Fruit fly (Drosophila melanogaster): ENCODE data around the gene CG43760.
A peak's percentile ranks its signal among the peaks of the same experiment; 100 is the strongest.

The CG43760 gene

DNA sequence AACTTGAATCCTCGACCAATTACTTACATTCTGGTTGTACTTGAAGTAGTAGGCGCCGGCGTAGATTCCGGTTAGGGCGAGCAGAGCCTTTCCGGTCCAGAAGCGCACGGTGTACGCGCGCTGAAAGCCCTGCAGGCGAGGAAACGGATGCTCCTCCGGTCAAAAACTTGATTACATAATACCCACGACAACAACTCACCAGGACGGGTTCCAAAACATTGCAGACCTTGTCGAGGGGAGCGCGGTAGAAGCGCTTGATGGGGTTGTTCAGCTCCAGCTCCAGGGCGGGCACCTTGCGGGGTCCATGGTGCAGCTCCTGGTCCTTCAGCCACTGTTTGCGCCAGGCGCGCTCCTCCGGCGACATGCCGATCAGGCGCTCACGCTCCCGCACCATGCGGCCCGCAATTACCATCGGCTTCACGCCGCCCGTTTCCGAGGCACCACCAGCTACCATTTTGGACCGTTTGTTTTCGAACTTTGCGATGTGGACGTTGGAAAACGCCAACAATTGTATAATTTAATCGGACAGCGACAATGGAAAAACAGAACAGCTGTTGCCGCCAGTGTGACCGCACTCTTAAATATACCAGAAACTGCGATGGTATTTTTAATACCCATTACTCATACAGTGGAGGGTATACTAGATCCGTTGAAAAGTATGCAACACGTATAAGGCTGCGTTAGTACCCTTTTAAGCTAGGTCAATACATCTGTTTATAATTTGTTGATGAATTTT lies 26.0 kb downstream of the CG43760 start, which contains the start of gene ND-B17 (continued):
- TF ChIP-seq lz (GFP tag; optimal IDR thresholded peaks at IDR 0.05) (peak; percentile 40), fd59A (GFP tag; optimal IDR thresholded peaks at IDR 0.05) (no peak), CG32006 (GFP tag; optimal IDR thresholded peaks at IDR 0.05) (no peak), esn (GFP tag; optimal IDR thresholded peaks at IDR 0.05) (peak; percentile 36), Lpt (GFP tag; optimal IDR thresholded peaks at IDR 0.05) (no peak), CG8319 (GFP tag; optimal IDR thresholded peaks at IDR 0.05) (no peak), CG34406 (GFP tag; optimal IDR thresholded peaks at IDR 0.05) (no peak)

DNA sequence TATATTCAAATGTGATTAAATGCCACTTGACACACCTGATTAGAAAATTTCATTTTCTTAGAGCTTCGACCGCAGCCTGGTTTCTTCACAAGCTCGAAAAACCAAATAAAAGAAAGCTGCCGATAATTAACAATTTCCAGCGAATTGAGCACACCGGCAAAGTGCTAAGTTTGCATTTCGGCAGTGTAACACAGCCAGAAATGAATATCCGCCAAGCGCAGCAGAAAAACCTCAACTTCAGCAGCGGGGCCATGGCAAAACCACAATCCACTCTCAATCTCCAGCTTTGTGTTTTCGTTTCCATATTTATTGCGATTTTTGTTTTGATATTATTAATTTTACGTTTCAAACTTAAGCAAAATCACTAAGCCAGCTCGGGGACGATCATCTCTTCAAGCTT lies 27.3 kb downstream of the CG43760 start:
- TF ChIP-seq CG15336 (GFP tag; IDR thresholded peaks at IDR 0.05) (no peak), CG11902 (GFP tag; optimal IDR thresholded peaks at IDR 0.05) (no peak), Lpt (GFP tag; optimal IDR thresholded peaks at IDR 0.05) (no peak), Eip93F (GFP tag; optimal IDR thresholded peaks at IDR 0.05) (no peak), spab (GFP tag; optimal IDR thresholded peaks at IDR 0.05) (no peak), CG3919 (GFP tag; optimal IDR thresholded peaks at IDR 0.05) (no peak), CG6854 (GFP tag; optimal IDR thresholded peaks at IDR 0.05) (no peak), CG10631 (GFP tag; optimal IDR thresholded peaks at IDR 0.05) (no peak), achi (GFP tag; optimal IDR thresholded peaks at IDR 0.05) (no peak), OdsH (GFP tag; optimal IDR thresholded peaks at IDR 0.05) (no peak), Met (GFP tag; optimal IDR thresholded peaks at IDR 0.05) (no peak), CG6808 (GFP tag; optimal IDR thresholded peaks at IDR 0.05) (no peak)

DNA sequence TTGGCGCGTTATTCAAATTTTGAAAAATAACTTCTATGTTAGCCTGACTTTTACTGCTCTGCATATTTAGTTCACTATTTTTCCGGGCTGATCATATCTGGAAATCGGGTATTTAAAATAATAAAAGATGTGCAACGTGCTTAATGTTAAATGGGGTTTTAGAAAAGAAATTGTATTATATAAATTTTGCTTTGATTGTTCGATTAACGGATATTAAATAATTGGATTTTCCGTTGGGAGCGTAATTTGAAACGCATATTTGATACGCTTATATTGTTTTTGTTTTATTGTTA lies 28.4 kb downstream of the CG43760 start:
- TF ChIP-seq CG3919 (GFP tag; optimal IDR thresholded peaks at IDR 0.05) (no peak), CG8119 (GFP tag; IDR thresholded peaks at IDR 0.05) (no peak), CG6808 (GFP tag; optimal IDR thresholded peaks at IDR 0.05) (no peak), CG32006 (GFP tag; optimal IDR thresholded peaks at IDR 0.05) (no peak), Eip93F (GFP tag; optimal IDR thresholded peaks at IDR 0.05) (no peak), CG11902 (GFP tag; optimal IDR thresholded peaks at IDR 0.05) (no peak), eg (GFP tag; IDR thresholded peaks at IDR 0.05) (no peak), CG11762 (GFP tag; optimal IDR thresholded peaks at IDR 0.05; ENCODE audit: insufficient read depth) (no peak), OdsH (GFP tag; optimal IDR thresholded peaks at IDR 0.05) (no peak), salr (GFP tag; optimal IDR thresholded peaks at IDR 0.05) (no peak), Gug (GFP tag; IDR thresholded peaks at IDR 0.05) (no peak), dac (GFP tag; optimal IDR thresholded peaks at IDR 0.05) (no peak), Lpt (GFP tag; optimal IDR thresholded peaks at IDR 0.05) (no peak), CG7368 (GFP tag; optimal IDR thresholded peaks at IDR 0.05) (no peak), Sox14 (GFP tag; optimal IDR thresholded peaks at IDR 0.05) (no peak), Sox15 (GFP tag; optimal IDR thresholded peaks at IDR 0.05) (no peak), fkh (GFP tag; optimal IDR thresholded peaks at IDR 0.05) (no peak)

DNA sequence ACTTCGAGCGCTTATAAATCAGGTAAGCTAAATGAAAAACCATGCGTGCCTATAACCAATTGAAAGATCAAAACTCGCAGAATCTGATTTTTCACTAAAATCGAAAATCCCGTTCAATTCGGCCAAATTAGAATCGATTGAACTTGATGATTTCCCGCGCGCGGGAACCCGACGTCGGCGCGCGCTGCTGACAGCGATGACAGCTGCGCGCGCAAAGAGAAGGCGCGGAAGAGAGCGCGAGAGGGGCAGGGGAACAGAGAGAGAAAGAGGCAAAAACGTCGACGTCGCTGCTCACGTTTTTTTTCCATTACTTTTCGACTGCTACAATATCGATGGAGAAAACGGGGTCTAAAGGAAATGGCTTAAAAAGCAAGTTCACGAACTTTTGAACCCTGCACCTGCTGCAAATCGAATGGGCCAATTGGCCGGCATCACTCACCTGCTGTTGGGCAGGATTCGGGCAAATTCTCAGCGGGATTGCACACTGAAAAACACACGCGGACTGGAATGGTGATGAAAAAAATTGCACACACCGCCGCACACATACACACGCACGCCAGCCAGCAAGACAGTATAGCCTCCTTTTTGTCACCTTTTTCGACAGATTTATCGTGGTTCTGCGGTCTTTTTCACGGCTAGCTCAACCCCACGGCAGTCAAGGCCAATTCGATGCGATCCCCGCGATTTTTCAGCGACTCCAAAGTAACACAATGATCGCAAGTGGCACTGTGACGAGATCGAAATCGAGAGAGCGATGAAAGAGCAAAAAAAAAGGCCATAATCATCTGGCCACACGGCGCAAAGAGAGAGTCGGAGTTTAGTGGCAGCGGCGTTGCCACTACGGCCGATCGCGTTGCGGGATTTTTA lies 29.0 kb downstream of the CG43760 start, which contains the start of gene CycE:
Gene CycE, minus strand, starts transcription at position 757 of the 867 bp plus-strand sequence.
- peak; percentile 13 for TF ChIP-seq achi (GFP tag; optimal IDR thresholded peaks at IDR 0.05)
- TF ChIP-seq CG15336 (GFP tag; IDR thresholded peaks at IDR 0.05) = 0 out of 2 replicates have a peak, but pooled peaks have one; percentile 12
- TF ChIP-seq Eip78C (GFP tag) = peak; percentile 73
- TF ChIP-seq svp (GFP tag) = peak; percentile 70
- no peak for TF ChIP-seq CG10669 (GFP tag; optimal IDR thresholded peaks at IDR 0.05)

All from whole organism, prepupa.